Worm (Caenorhabditis elegans) whole organism, mixed stage, embryonic: Measurements from ENCODE around the gene epg-5.

Experiments
- M03D4.4 ChIP-seq: sonication (generic microtip); optimal IDR thresholded peaks from 2 replicates; lab custom pipeline; 2017; ENCODE audit warnings: mild to moderate bottlenecking, missing genetic modification characterization, missing compliant biosample characterization
- bed-3 ChIP-seq: fragments of 200-800 bp; sonication (Bioruptor generic); optimal IDR thresholded peaks from 3 replicates; lab custom pipeline; 2018; ENCODE audit warnings: mild to moderate bottlenecking, missing genetic modification characterization, moderate library complexity, missing compliant biosample characterization
- ceh-39 ChIP-seq: fragments of 150-350 bp; optimal IDR thresholded peaks from 2 replicates; lab custom pipeline; 2014; ENCODE audit warnings: missing biosample characterization, missing genetic modification characterization
- ceh-43 ChIP-seq: fragments of 200-800 bp; sonication (Bioruptor generic); optimal IDR thresholded peaks from 2 replicates; lab custom pipeline; 2018; ENCODE audit warnings: mild to moderate bottlenecking, missing genetic modification characterization, moderate library complexity, missing compliant biosample characterization
- ceh-83 ChIP-seq: fragments of 200-800 bp; sonication (Bioruptor generic); optimal IDR thresholded peaks from 2 replicates; lab custom pipeline; 2018; ENCODE audit warnings: mild to moderate bottlenecking, missing genetic modification characterization, missing compliant biosample characterization
- ces-1 ChIP-seq: fragments of 150-350 bp; optimal IDR thresholded peaks from 2 replicates; lab custom pipeline; 2014; ENCODE audit warnings: missing biosample characterization, missing genetic modification reagents, missing genetic modification characterization
- cnd-1 ChIP-seq: fragments of 200-800 bp; sonication (Bioruptor generic); optimal IDR thresholded peaks from 2 replicates; lab custom pipeline; 2018; ENCODE audit warnings: mild to moderate bottlenecking, missing genetic modification characterization, missing compliant biosample characterization
- drap-1 ChIP-seq: fragments of 200-800 bp; sonication (Bioruptor generic); optimal IDR thresholded peaks from 3 replicates; lab custom pipeline; 2018; ENCODE audit warnings: mild to moderate bottlenecking, missing genetic modification characterization, missing compliant biosample characterization
- elt-1 ChIP-seq: sonication (generic microtip); optimal IDR thresholded peaks from 2 replicates; lab custom pipeline; 2017; ENCODE audit warnings: missing genetic modification characterization, mild to moderate bottlenecking, missing compliant biosample characterization, antibody characterized with exemption, moderate library complexity, borderline replicate concordance; ENCODE audit not compliant: insufficient read depth
- elt-3 ChIP-seq: fragments of 150-350 bp; optimal IDR thresholded peaks from 2 replicates; lab custom pipeline; 2014; ENCODE audit warnings: missing biosample characterization, missing genetic modification characterization
- flh-1 ChIP-seq: fragments of 200-800 bp; sonication (Bioruptor generic); optimal IDR thresholded peaks from 2 replicates; lab custom pipeline; 2018; ENCODE audit warnings: mild to moderate bottlenecking, missing genetic modification characterization, moderate library complexity, missing compliant biosample characterization
- ham-2 ChIP-seq: fragments of 200-800 bp; sonication (Bioruptor generic); optimal IDR thresholded peaks from 2 replicates; lab custom pipeline; 2018; ENCODE audit warnings: mild to moderate bottlenecking, missing genetic modification characterization, missing compliant biosample characterization
- hlh-1 ChIP-seq: fragments of 150-350 bp; optimal IDR thresholded peaks from 2 replicates; lab custom pipeline; 2014; ENCODE audit warnings: missing biosample characterization, missing genetic modification reagents, missing genetic modification characterization
- lin-13 ChIP-seq: fragments of 150-350 bp; optimal IDR thresholded peaks from 2 replicates; lab custom pipeline; 2014; ENCODE audit warnings: missing biosample characterization, missing genetic modification characterization
- lin-32 ChIP-seq: fragments of 200-800 bp; sonication (Bioruptor generic); optimal IDR thresholded peaks from 2 replicates; lab custom pipeline; 2018; ENCODE audit warnings: mild to moderate bottlenecking, missing genetic modification characterization, missing compliant biosample characterization
- lsy-2 ChIP-seq: fragments of 150-350 bp; optimal IDR thresholded peaks from 2 replicates; lab custom pipeline; 2014; ENCODE audit warnings: missing biosample characterization, missing genetic modification characterization
- mab-5 ChIP-seq: fragments of 150-350 bp; optimal IDR thresholded peaks from 2 replicates; lab custom pipeline; 2014; ENCODE audit warnings: missing biosample characterization, missing genetic modification characterization
- mep-1 ChIP-seq: fragments of 150-350 bp; optimal IDR thresholded peaks from 2 replicates; lab custom pipeline; 2017; ENCODE audit warnings: missing biosample characterization, missing genetic modification reagents, missing genetic modification characterization, inconsistent platforms
- mls-2 ChIP-seq: sonication (generic microtip); optimal IDR thresholded peaks from 2 replicates; lab custom pipeline; 2016; ENCODE audit warnings: mild to moderate bottlenecking, missing genetic modification characterization, moderate library complexity, missing compliant biosample characterization
- nhr-12 ChIP-seq: fragments of 150-350 bp; optimal IDR thresholded peaks from 2 replicates; lab custom pipeline; 2014; ENCODE audit warnings: missing biosample characterization, missing genetic modification characterization
- nhr-2 ChIP-seq: fragments of 150-350 bp; optimal IDR thresholded peaks from 2 replicates; lab custom pipeline; 2014; ENCODE audit warnings: missing biosample characterization, missing genetic modification characterization
- nhr-237 ChIP-seq: fragments of 150-350 bp; optimal IDR thresholded peaks from 2 replicates; lab custom pipeline; 2014; ENCODE audit warnings: missing biosample characterization, missing genetic modification characterization
- nhr-76 ChIP-seq: sonication (generic microtip); optimal IDR thresholded peaks from 2 replicates; lab custom pipeline; 2017; ENCODE audit warnings: missing biosample characterization, missing genetic modification characterization
- pha-4 ChIP-seq: fragments of 150-350 bp; optimal IDR thresholded peaks from 2 replicates; lab custom pipeline; 2018; ENCODE audit warnings: missing biosample characterization, missing genetic modification reagents, missing genetic modification characterization
- sem-2 ChIP-seq: fragments of 200-800 bp; sonication (Bioruptor generic); optimal IDR thresholded peaks from 2 replicates; lab custom pipeline; 2018; ENCODE audit warnings: mild to moderate bottlenecking, missing genetic modification characterization, missing compliant biosample characterization
- tbx-8 ChIP-seq: fragments of 200-800 bp; sonication (Bioruptor generic); optimal IDR thresholded peaks from 2 replicates; lab custom pipeline; 2018; ENCODE audit warnings: mild to moderate bottlenecking, missing genetic modification characterization, moderate library complexity, missing compliant biosample characterization
- unc-120 ChIP-seq: sonication (generic microtip); optimal IDR thresholded peaks from 2 replicates; lab custom pipeline; 2017; ENCODE audit warnings: missing genetic modification characterization, missing compliant biosample characterization; ENCODE audit not compliant: poor library complexity, severe bottlenecking
- unc-39 ChIP-seq: fragments of 150-350 bp; optimal IDR thresholded peaks from 2 replicates; lab custom pipeline; 2014; ENCODE audit warnings: missing biosample characterization, missing genetic modification characterization
- unc-62 ChIP-seq: fragments of 150-350 bp; optimal IDR thresholded peaks from 2 replicates; lab custom pipeline; 2014; ENCODE audit warnings: missing biosample characterization, missing genetic modification reagents, missing genetic modification characterization
- zip-8 ChIP-seq: fragments of 150-350 bp; optimal IDR thresholded peaks from 2 replicates; lab custom pipeline; 2014; ENCODE audit warnings: missing biosample characterization, missing genetic modification characterization
- ztf-11 ChIP-seq: fragments of 150-350 bp; optimal IDR thresholded peaks from 2 replicates; lab custom pipeline; 2014; ENCODE audit warnings: missing biosample characterization, missing genetic modification characterization

epg-5 gene

ce11 chrII:6610262-6610661 is 1.1 kb upstream of the epg-5 start:
- TF ChIP-seq tbx-8 (GFP tag; lab: Kevin White, UChicago) (no peak), unc-39 (tag; lab: Kevin White, UChicago) (no peak), mls-2 (tag; lab: Kevin White, UChicago) (no peak), M03D4.4 (tag; lab: Kevin White, UChicago) (no peak), ceh-43 (GFP tag; lab: Kevin White, UChicago) (no peak), elt-1 (peak; percentile 4), ztf-11 (tag; lab: Kevin White, UChicago) (no peak)

ce11 chrII:6608626-6609025 is 539 bp downstream of the epg-5 start:
- TF ChIP-seq nhr-12 (tag; lab: Kevin White, UChicago), result no peak
- TF ChIP-seq ceh-83 (GFP tag; lab: Kevin White, UChicago), result no peak
- no peak for TF ChIP-seq unc-39 (tag; lab: Kevin White, UChicago)
- no peak for TF ChIP-seq pha-4 (tag; lab: Kevin White, UChicago)
- TF ChIP-seq sem-2 (GFP tag; lab: Kevin White, UChicago), result no peak
- TF ChIP-seq flh-1, result no peak
- TF ChIP-seq bed-3 (GFP tag; lab: Kevin White, UChicago), result no peak
- no peak for TF ChIP-seq unc-120 (tag; lab: Kevin White, UChicago)
- no peak for TF ChIP-seq tbx-8 (GFP tag; lab: Kevin White, UChicago)
- no peak for TF ChIP-seq mep-1 (tag; lab: Kevin White, UChicago)
- TF ChIP-seq mab-5 (tag; lab: Kevin White, UChicago), result no peak
- TF ChIP-seq drap-1 (GFP tag; lab: Kevin White, UChicago), result no peak

ce11 chrII:6600973-6601372 is 8.2 kb downstream of the epg-5 start, which contains the start of gene vps-33.2:
TSS of gene vps-33.2 (plus strand) at chrII:6601216.
- no peak for TF ChIP-seq unc-62
- TF ChIP-seq ham-2 (GFP tag; lab: Kevin White, UChicago), result peak; percentile 79
- TF ChIP-seq pha-4 (tag; lab: Kevin White, UChicago), result peak; percentile 42
- TF ChIP-seq cnd-1, result peak; percentile 29
- peak; percentile 6 for TF ChIP-seq lin-13 (tag; lab: Kevin White, UChicago)
- TF ChIP-seq ceh-39, result peak; percentile 19

ce11 chrII:6598050-6598449 is 11.1 kb downstream of the epg-5 start, which contains the start of gene dnj-8:
TSS of gene dnj-8 (minus strand) at chrII:6598080.
- TF ChIP-seq flh-1 (no peak), bed-3 (GFP tag; lab: Kevin White, UChicago) (no peak), nhr-237 (no peak), sem-2 (GFP tag; lab: Kevin White, UChicago) (no peak), ceh-83 (GFP tag; lab: Kevin White, UChicago) (no peak), hlh-1 (tag; lab: Kevin White, UChicago) (no peak), nhr-76 (tag; lab: Kevin White, UChicago) (no peak), ces-1 (GFP tag; lab: Kevin White, UChicago) (no peak), lin-32 (GFP tag; lab: Kevin White, UChicago) (no peak), unc-39 (tag; lab: Kevin White, UChicago) (no peak), nhr-2 (tag; lab: Kevin White, UChicago) (no peak)

- TF ChIP-seq elt-1 (no peak), ham-2 (GFP tag; lab: Kevin White, UChicago) (no peak), mab-5 (tag; lab: Kevin White, UChicago) (no peak), elt-3 (no peak), bed-3 (GFP tag; lab: Kevin White, UChicago) (no peak), drap-1 (GFP tag; lab: Kevin White, UChicago) (no peak), ces-1 (GFP tag; lab: Kevin White, UChicago) (no peak), unc-39 (tag; lab: Kevin White, UChicago) (no peak), ceh-43 (GFP tag; lab: Kevin White, UChicago) (no peak)
- TF ChIP-seq, all 35 proteins: peak for 0
Measured at ce11 chrII:6597507-6597906, 11.7 kb downstream of the epg-5 start.

- TF ChIP-seq lsy-2 (tag; lab: Kevin White, UChicago), result no peak
- TF ChIP-seq zip-8, result no peak
- TF ChIP-seq nhr-2 (tag; lab: Kevin White, UChicago), result no peak
- TF ChIP-seq elt-3, result no peak
- TF ChIP-seq lin-32 (GFP tag; lab: Kevin White, UChicago), result no peak
- no peak for TF ChIP-seq M03D4.4 (tag; lab: Kevin White, UChicago)
- TF ChIP-seq flh-1, result no peak
- no peak for TF ChIP-seq ceh-83 (GFP tag; lab: Kevin White, UChicago)
- TF ChIP-seq, all 35 proteins: peak for 0
Measured at ce11 chrII:6594151-6594550, 15.0 kb downstream of the epg-5 start, which contains the start of gene aipr-1. TSS of gene aipr-1 (minus strand) at chrII:6594251.
